Fruit fly (Drosophila melanogaster): ENCODE results near the gene Rac1.

Gene Rac1

DNA sequence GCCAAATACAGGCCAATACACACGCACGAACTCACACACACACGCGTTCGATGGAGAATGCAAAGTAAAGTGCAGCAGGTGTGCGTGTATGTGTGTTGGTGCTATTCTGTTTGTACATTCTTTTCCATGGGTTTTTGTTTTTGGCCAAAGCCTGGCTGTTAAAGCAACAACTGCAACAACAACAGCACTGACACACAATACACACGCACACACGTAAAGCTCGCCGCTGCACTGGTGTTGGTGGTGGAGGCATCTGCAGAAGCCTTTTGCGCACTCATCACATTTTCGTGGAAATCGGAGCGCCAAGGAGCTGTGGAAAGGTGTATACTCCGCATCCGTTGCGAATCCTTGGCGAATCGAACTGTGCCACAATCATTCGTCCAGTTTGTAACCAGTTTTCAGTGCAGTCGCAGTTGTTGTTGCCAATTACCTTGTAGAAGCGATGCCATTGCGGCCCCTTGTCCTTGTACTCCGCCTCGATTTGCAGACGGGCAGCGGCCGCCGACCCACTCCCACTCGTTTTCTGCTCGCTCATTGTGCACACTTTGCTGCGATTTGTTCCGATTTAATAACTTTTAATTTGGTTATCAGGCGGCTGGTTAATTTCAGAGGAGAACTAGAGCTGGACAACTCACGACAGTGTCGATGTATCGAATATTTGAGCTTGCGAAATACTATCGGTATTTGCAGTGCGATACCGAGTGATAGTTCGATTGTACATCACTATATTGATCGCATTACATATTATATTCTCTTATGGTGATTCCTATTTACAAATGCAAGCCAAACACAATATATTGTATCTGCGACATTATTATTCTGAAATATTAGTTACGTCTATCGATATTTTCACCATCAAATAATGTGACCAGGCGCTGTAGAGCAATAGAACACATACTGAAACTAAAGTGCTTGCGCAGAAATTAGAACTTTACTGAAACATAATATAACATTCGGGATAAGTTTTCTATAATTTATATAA, 47.8 kb upstream of the Rac1 start (continued):
- TF ChIP-seq CG34224 (GFP tag; IDR thresholded peaks at IDR 0.05; ENCODE audit: partially characterized antibody) (peak; percentile 99), CG8089 (GFP tag; optimal IDR thresholded peaks at IDR 0.05) (no peak), Lpt (GFP tag; optimal IDR thresholded peaks at IDR 0.05) (no peak), pnt (GFP tag; optimal IDR thresholded peaks at IDR 0.05) (no peak), slou (GFP tag; optimal IDR thresholded peaks at IDR 0.05) (no peak), CG7372 (GFP tag; IDR thresholded peaks at IDR 0.05) (peak; percentile 39; the same call in 1 of the 2 replicates), CG16863 (GFP tag; optimal IDR thresholded peaks at IDR 0.05) (peak; percentile 3), Rfx (GFP tag; IDR thresholded peaks at IDR 0.05) (0 out of 2 replicates have a peak, but pooled peaks have one; percentile 48), CG5180 (GFP tag; optimal IDR thresholded peaks at IDR 0.05) (no peak), kay (GFP tag; optimal IDR thresholded peaks at IDR 0.05) (peak; percentile 25), Meics (GFP tag; optimal IDR thresholded peaks at IDR 0.05) (peak; percentile 41), insv (GFP tag; optimal IDR thresholded peaks at IDR 0.05) (peak in 1 of 2 experiments; percentile 94), TFAM (GFP tag; optimal IDR thresholded peaks at IDR 0.05) (no peak), Hmx (GFP tag; optimal IDR thresholded peaks at IDR 0.05) (peak; percentile 12), ato (GFP tag; IDR thresholded peaks at IDR 0.05; ENCODE audit: partially characterized antibody) (peak; percentile 98), H2.0 (GFP tag; IDR thresholded peaks at IDR 0.05) (0 out of 2 replicates have a peak, but pooled peaks have one; percentile 12), Rx (GFP tag; IDR thresholded peaks at IDR 0.05) (no peak), Side (GFP tag; optimal IDR thresholded peaks at IDR 0.05) (peak; percentile 9), Trl (optimal IDR thresholded peaks at IDR 0.05) (no peak), Trl (GFP tag; optimal IDR thresholded peaks at IDR 0.05) (peak; percentile 6), mld (GFP tag; IDR thresholded peaks at IDR 0.05; ENCODE audit: partially characterized antibody) (peak; percentile 98), her (GFP tag; optimal IDR thresholded peaks at IDR 0.05) (peak; percentile 20), CG5953 (GFP tag; IDR thresholded peaks at IDR 0.05) (no peak), gro (GFP tag; optimal IDR thresholded peaks at IDR 0.05) (peak; percentile 34), sug (tag; optimal IDR thresholded peaks at IDR 0.05) (peak; percentile 43), CG6791 (GFP tag; IDR thresholded peaks at IDR 0.05; ENCODE audit: partially characterized antibody) (peak; percentile 98), CG10543 (GFP tag; optimal IDR thresholded peaks at IDR 0.05) (peak; percentile 29), Sry-δ (GFP tag; optimal IDR thresholded peaks at IDR 0.05) (peak; percentile 98), vvl (GFP tag; IDR thresholded peaks at IDR 0.05) (peak; percentile 32; the same call in 1 of the 2 replicates), CG17829 (tag; optimal IDR thresholded peaks at IDR 0.05) (peak; percentile 57), crp (GFP tag; optimal IDR thresholded peaks at IDR 0.05) (no peak), dpn (GFP tag; optimal IDR thresholded peaks at IDR 0.05) (peak; percentile 23 to 51), slp2 (GFP tag; optimal IDR thresholded peaks at IDR 0.05) (peak; percentile 7), al (GFP tag; IDR thresholded peaks at IDR 0.05) (peak; percentile 19; the same call in 1 of the 2 replicates), D19A (tag; optimal IDR thresholded peaks at IDR 0.05) (peak; percentile 34), croc (GFP tag; conservative IDR thresholded peaks at IDR 0.05) (no peak), Hand (GFP tag; optimal IDR thresholded peaks at IDR 0.05) (no peak), gsb-n (tag; optimal IDR thresholded peaks at IDR 0.05) (peak; percentile 12), cato (GFP tag; optimal IDR thresholded peaks at IDR 0.05; ENCODE audit: borderline replicate concordance) (peak; percentile 4), trh (GFP tag; optimal IDR thresholded peaks at IDR 0.05) (no peak), inv (GFP tag; IDR thresholded peaks at IDR 0.05; ENCODE audit: partially characterized antibody) (peak; percentile 99), CG6272 (GFP tag; IDR thresholded peaks at IDR 0.05) (peak; percentile 57), seq (GFP tag; IDR thresholded peaks at IDR 0.05) (no peak), crc (GFP tag; optimal IDR thresholded peaks at IDR 0.05) (peak; percentile 0), sens (GFP tag) (peak; percentile 77), Dek (tag; optimal IDR thresholded peaks at IDR 0.05) (peak; percentile 45), Pdp1 (GFP tag; optimal IDR thresholded peaks at IDR 0.05) (peak; percentile 11 to 25), ase (GFP tag; IDR thresholded peaks at IDR 0.05) (no peak), Elba2 (GFP tag; optimal IDR thresholded peaks at IDR 0.05) (no peak)

All from whole organism, embryonic.